Fruit fly (Drosophila melanogaster) whole organism, pupa: Measurements from ENCODE around the gene Rpt5.
A peak's percentile ranks its signal among the peaks of the same experiment; 100 is the strongest.

Experiments
- CG10348 ChIP-seq: fragments of 200-800 bp; sonication (Bioruptor generic); IDR thresholded peaks from 2 replicates; pipeline ENCODE4 v1.3.6; 2022; ENCODE audit warnings: missing biosample characterization, missing genetic modification characterization
- CG12605 ChIP-seq: fragments of 200-800 bp; sonication (Bioruptor generic); IDR thresholded peaks from 2 replicates; pipeline ENCODE4 v1.3.6; 2022; ENCODE audit warnings: missing biosample characterization, missing genetic modification characterization
- CG13204 ChIP-seq: fragments of 200-800 bp; sonication (Bioruptor generic); optimal IDR thresholded peaks from 2 replicates; lab custom pipeline; 2018; ENCODE audit warnings: missing biosample characterization, mild to moderate bottlenecking, missing genetic modification characterization, moderate library complexity
- CG14655 ChIP-seq: fragments of 200-800 bp; sonication (Bioruptor generic); optimal IDR thresholded peaks from 3 replicates; lab custom pipeline; 2017; ENCODE audit warnings: mild to moderate bottlenecking, missing biosample characterization, missing genetic modification reagents, missing genetic modification characterization
- CG15710 ChIP-seq: fragments of 200-800 bp; sonication (Bioruptor generic); optimal IDR thresholded peaks from 2 replicates; lab custom pipeline; 2018; ENCODE audit warnings: missing biosample characterization, mild to moderate bottlenecking, missing genetic modification characterization, moderate library complexity
- CG17806 ChIP-seq: fragments of 200-800 bp; sonication (Bioruptor generic); optimal IDR thresholded peaks from 2 replicates; lab custom pipeline; 2018; ENCODE audit warnings: missing biosample characterization, mild to moderate bottlenecking, missing genetic modification characterization, moderate library complexity
- CG32121 ChIP-seq: fragments of 200-800 bp; sonication (Bioruptor generic); IDR thresholded peaks from 2 replicates; pipeline ENCODE4 v1.3.6; 2022; ENCODE audit warnings: missing biosample characterization, missing genetic modification characterization
- CG34367 ChIP-seq: fragments of 200-800 bp; sonication (Bioruptor generic); optimal IDR thresholded peaks from 2 replicates; lab custom pipeline; 2018; ENCODE audit warnings: missing biosample characterization, mild to moderate bottlenecking, missing genetic modification characterization
- CG4496 ChIP-seq: fragments of 200-800 bp; sonication (Bioruptor generic); IDR thresholded peaks from 3 replicates; pipeline ENCODE4 v1.3.6; 2022; ENCODE audit warnings: missing biosample characterization, missing genetic modification characterization
- CG8159 ChIP-seq: fragments of 200-800 bp; sonication (Bioruptor generic); optimal IDR thresholded peaks from 3 replicates; lab custom pipeline; 2018; ENCODE audit warnings: missing biosample characterization, mild to moderate bottlenecking, missing genetic modification characterization, moderate library complexity
- CG8301 ChIP-seq: fragments of 200-800 bp; sonication (Bioruptor generic); optimal IDR thresholded peaks from 2 replicates; lab custom pipeline; 2018; ENCODE audit warnings: missing biosample characterization, mild to moderate bottlenecking, missing genetic modification characterization
- CG9948 ChIP-seq: fragments of 200-800 bp; sonication (Bioruptor generic); optimal IDR thresholded peaks from 2 replicates; lab custom pipeline; 2018; ENCODE audit warnings: missing biosample characterization, mild to moderate bottlenecking, missing genetic modification characterization, moderate library complexity
- D1 ChIP-seq: fragments of 200-800 bp; sonication (Bioruptor generic); optimal IDR thresholded peaks from 2 replicates; lab custom pipeline; 2018; ENCODE audit warnings: missing biosample characterization, mild to moderate bottlenecking, missing genetic modification characterization, moderate library complexity
- EcR ChIP-seq: fragments of 200-800 bp; sonication (Bioruptor generic); optimal IDR thresholded peaks from 3 replicates; lab custom pipeline; 2019; ENCODE audit warnings: missing biosample characterization, missing genetic modification characterization, mild to moderate bottlenecking, moderate library complexity, missing genetic modification reagents
- Ets98B ChIP-seq: fragments of 200-800 bp; sonication (Bioruptor generic); IDR thresholded peaks from 2 replicates; pipeline ENCODE4 v1.3.6; 2022; ENCODE audit warnings: missing biosample characterization, missing genetic modification characterization
- Pif1A ChIP-seq: fragments of 200-800 bp; sonication (Bioruptor generic); optimal IDR thresholded peaks from 3 replicates; lab custom pipeline; 2016; ENCODE audit warnings: missing biosample characterization, missing genetic modification characterization
- Pif1B ChIP-seq: fragments of 200-800 bp; sonication (Bioruptor generic); optimal IDR thresholded peaks from 3 replicates; lab custom pipeline; 2016; ENCODE audit warnings: missing biosample characterization, missing genetic modification characterization
- Snoo ChIP-seq: fragments of 200-800 bp; sonication (Bioruptor generic); optimal IDR thresholded peaks from 3 replicates; lab custom pipeline; 2017; ENCODE audit warnings: missing biosample characterization, mild to moderate bottlenecking, missing genetic modification characterization, inconsistent platforms
- fd96Ca ChIP-seq: fragments of 200-800 bp; sonication (Bioruptor generic); IDR thresholded peaks from 3 replicates; pipeline ENCODE4 v1.3.6; 2022; ENCODE audit warnings: missing biosample characterization, missing genetic modification characterization
- gl ChIP-seq: fragments of 200-800 bp; sonication (Bioruptor generic); optimal IDR thresholded peaks from 2 replicates; lab custom pipeline; 2018; ENCODE audit warnings: missing biosample characterization, mild to moderate bottlenecking, missing genetic modification characterization
- rn ChIP-seq: fragments of 200-800 bp; sonication (Bioruptor generic); IDR thresholded peaks from 2 replicates; pipeline ENCODE4 v1.3.6; 2022; ENCODE audit warnings: missing biosample characterization, missing genetic modification characterization

Gene Rpt5

dm6 chr3R:23734573-23735404, 17.9 kb upstream of the Rpt5 start:
- TF ChIP-seq D1 (tag; lab: Kevin White, UChicago) (no peak), CG8301 (tag; lab: Kevin White, UChicago) (peak; percentile 6), EcR (no peak), CG9948 (tag; lab: Kevin White, UChicago) (no peak), CG34367 (no peak), CG10348 (no peak), CG4496 (peak; percentile 79; the same call in 2 of the 3 replicates), CG14655 (GFP tag; lab: Kevin White, UChicago) (no peak), CG32121 (GFP tag; lab: Robert Waterston, UW) (no peak; the same call in 1 of the 2 replicates), Pif1A (GFP tag; lab: Kevin White, UChicago) (peak; percentile 21), Snoo (tag; lab: Kevin White, UChicago) (no peak), CG15710 (tag; lab: Kevin White, UChicago) (no peak), CG13204 (no peak), gl (tag; lab: Kevin White, UChicago) (no peak), CG17806 (tag; lab: Kevin White, UChicago) (no peak), fd96Ca (GFP tag; lab: Robert Waterston, UW) (peak; percentile 54; the same call in 2 of the 3 replicates), CG8159 (tag; lab: Kevin White, UChicago) (no peak), Ets98B (GFP tag; lab: Robert Waterston, UW) (peak; percentile 77), rn (no peak), CG12605 (GFP tag; lab: Robert Waterston, UW) (peak; percentile 22; the same call in 1 of the 2 replicates), Pif1B (peak; percentile 35)

dm6 chr3R:23735648-23736047, 17.0 kb upstream of the Rpt5 start:
- TF ChIP-seq CG32121 (GFP tag; lab: Robert Waterston, UW) (no peak), fd96Ca (GFP tag; lab: Robert Waterston, UW) (0 out of 3 replicates have a peak, but pooled peaks have one; percentile 24), CG17806 (tag; lab: Kevin White, UChicago) (no peak), Pif1A (GFP tag; lab: Kevin White, UChicago) (no peak), gl (tag; lab: Kevin White, UChicago) (no peak), CG10348 (no peak)

- no peak for TF ChIP-seq CG10348
- TF ChIP-seq Pif1B = no peak
- TF ChIP-seq CG17806 (tag; lab: Kevin White, UChicago) = no peak
- no peak for TF ChIP-seq EcR
- no peak for TF ChIP-seq CG8159 (tag; lab: Kevin White, UChicago)
- TF ChIP-seq CG15710 (tag; lab: Kevin White, UChicago) = no peak
- no peak for TF ChIP-seq Snoo (tag; lab: Kevin White, UChicago)
- no peak for TF ChIP-seq CG8301 (tag; lab: Kevin White, UChicago)
- no peak for TF ChIP-seq CG13204
- no peak for TF ChIP-seq gl (tag; lab: Kevin White, UChicago)
- TF ChIP-seq D1 (tag; lab: Kevin White, UChicago) = no peak
- no peak for TF ChIP-seq CG4496
- no peak for TF ChIP-seq CG14655 (GFP tag; lab: Kevin White, UChicago)
- no peak for TF ChIP-seq Ets98B (GFP tag; lab: Robert Waterston, UW)
- no peak for TF ChIP-seq CG12605 (GFP tag; lab: Robert Waterston, UW)
- no peak for TF ChIP-seq rn
- no peak for TF ChIP-seq CG34367
- TF ChIP-seq Pif1A (GFP tag; lab: Kevin White, UChicago) = no peak
- TF ChIP-seq, all 21 proteins: peak for 0
Measured at dm6 chr3R:23736365-23736764, 16.3 kb upstream of the Rpt5 start.

dm6 chr3R:23737676-23738574, 14.8 kb upstream of the Rpt5 start:
- no peak for TF ChIP-seq EcR
- TF ChIP-seq CG9948 (tag; lab: Kevin White, UChicago) = peak; percentile 20
- peak; percentile 51 for TF ChIP-seq Pif1A (GFP tag; lab: Kevin White, UChicago)
- TF ChIP-seq CG17806 (tag; lab: Kevin White, UChicago) = peak; percentile 18
- TF ChIP-seq CG8159 (tag; lab: Kevin White, UChicago) = peak; percentile 42
- TF ChIP-seq CG14655 (GFP tag; lab: Kevin White, UChicago) = peak; percentile 66
- TF ChIP-seq CG13204 = no peak
- TF ChIP-seq Ets98B (GFP tag; lab: Robert Waterston, UW) = no peak
- TF ChIP-seq fd96Ca (GFP tag; lab: Robert Waterston, UW) = no peak
- TF ChIP-seq CG8301 (tag; lab: Kevin White, UChicago) = peak; percentile 65
- no peak for TF ChIP-seq Pif1B
- TF ChIP-seq Snoo (tag; lab: Kevin White, UChicago) = no peak
- TF ChIP-seq CG32121 (GFP tag; lab: Robert Waterston, UW) = no peak
- TF ChIP-seq D1 (tag; lab: Kevin White, UChicago) = no peak
- peak; percentile 17 for TF ChIP-seq CG34367
- TF ChIP-seq CG12605 (GFP tag; lab: Robert Waterston, UW) = no peak
- no peak for TF ChIP-seq rn
- TF ChIP-seq CG10348 = no peak
- TF ChIP-seq gl (tag; lab: Kevin White, UChicago) = no peak
- TF ChIP-seq CG4496 = no peak
- TF ChIP-seq CG15710 (tag; lab: Kevin White, UChicago) = peak; percentile 45
- TF ChIP-seq, all 21 proteins: peak for 8

dm6 chr3R:23740968-23741367, 11.7 kb upstream of the Rpt5 start:
- no peak for TF ChIP-seq CG32121 (GFP tag; lab: Robert Waterston, UW)
